Fruit fly (Drosophila melanogaster): ENCODE data around the gene DIP-epsilon.
A peak's percentile ranks its signal among the peaks of the same experiment; 100 is the strongest.

Gene DIP-epsilon

dm6 chr2L:6411089-6411757 is at the start of gene DIP-epsilon:
DIP-epsilon (minus strand) TSS chr2L:6411326.
- no peak for TF ChIP-seq CG14655 (GFP tag; optimal IDR thresholded peaks at IDR 0.05)
- TF ChIP-seq CG4496 (GFP tag; IDR thresholded peaks at IDR 0.05), result peak; percentile 27; the same call in 1 of the 3 replicates

dm6 chr2L:6457583-6457982 is 46.5 kb upstream of the DIP-epsilon start:
- TF ChIP-seq CG17806 (tag; optimal IDR thresholded peaks at IDR 0.05) (no peak), CG9948 (tag; optimal IDR thresholded peaks at IDR 0.05) (no peak), CG8159 (tag; optimal IDR thresholded peaks at IDR 0.05) (no peak), Pif1A (GFP tag; optimal IDR thresholded peaks at IDR 0.05) (no peak), CG12605 (GFP tag; IDR thresholded peaks at IDR 0.05) (no peak), rn (GFP tag; IDR thresholded peaks at IDR 0.05) (no peak), CG32121 (GFP tag; IDR thresholded peaks at IDR 0.05) (no peak), CG13204 (GFP tag; optimal IDR thresholded peaks at IDR 0.05) (no peak), Pif1B (GFP tag; optimal IDR thresholded peaks at IDR 0.05) (no peak), CG10348 (GFP tag; IDR thresholded peaks at IDR 0.05) (no peak), D1 (tag; optimal IDR thresholded peaks at IDR 0.05) (no peak), EcR (GFP tag; optimal IDR thresholded peaks at IDR 0.05) (no peak), gl (tag; optimal IDR thresholded peaks at IDR 0.05) (no peak), CG14655 (GFP tag; optimal IDR thresholded peaks at IDR 0.05) (no peak), CG4496 (GFP tag; IDR thresholded peaks at IDR 0.05) (no peak), Ets98B (GFP tag; IDR thresholded peaks at IDR 0.05) (no peak), CG15710 (tag; optimal IDR thresholded peaks at IDR 0.05) (no peak), Snoo (tag; optimal IDR thresholded peaks at IDR 0.05) (no peak)

dm6 chr2L:6455955-6456599 is 45.0 kb upstream of the DIP-epsilon start, which contains the start of gene frj:
frj (plus strand) TSS chr2L:6456052.
- peak; percentile 42 for TF ChIP-seq CG15710 (tag; optimal IDR thresholded peaks at IDR 0.05)
- no peak for TF ChIP-seq D1 (tag; optimal IDR thresholded peaks at IDR 0.05)
- peak; percentile 50; the same call in 1 of the 3 replicates for TF ChIP-seq fd96Ca (GFP tag; IDR thresholded peaks at IDR 0.05)
- TF ChIP-seq gl (tag; optimal IDR thresholded peaks at IDR 0.05), result no peak
- peak; percentile 52 for TF ChIP-seq CG8159 (tag; optimal IDR thresholded peaks at IDR 0.05)
- TF ChIP-seq CG4496 (GFP tag; IDR thresholded peaks at IDR 0.05), result peak; percentile 78
- peak; percentile 53; the same call in 1 of the 2 replicates for TF ChIP-seq Ets98B (GFP tag; IDR thresholded peaks at IDR 0.05)
- peak; percentile 56; the same call in 1 of the 2 replicates for TF ChIP-seq CG32121 (GFP tag; IDR thresholded peaks at IDR 0.05)
- TF ChIP-seq CG8301 (tag; optimal IDR thresholded peaks at IDR 0.05), result peak; percentile 25
- TF ChIP-seq CG17806 (tag; optimal IDR thresholded peaks at IDR 0.05), result peak; percentile 47
- TF ChIP-seq CG14655 (GFP tag; optimal IDR thresholded peaks at IDR 0.05), result no peak
- TF ChIP-seq Pif1A (GFP tag; optimal IDR thresholded peaks at IDR 0.05), result peak; percentile 3
- peak; percentile 17 for TF ChIP-seq CG9948 (tag; optimal IDR thresholded peaks at IDR 0.05)
- TF ChIP-seq CG12605 (GFP tag; IDR thresholded peaks at IDR 0.05), result no peak
- no peak for TF ChIP-seq CG13204 (GFP tag; optimal IDR thresholded peaks at IDR 0.05)
- TF ChIP-seq CG34367 (tag; optimal IDR thresholded peaks at IDR 0.05), result peak; percentile 32

- TF ChIP-seq gl (tag; optimal IDR thresholded peaks at IDR 0.05), result no peak
- no peak for TF ChIP-seq CG8301 (tag; optimal IDR thresholded peaks at IDR 0.05)
- no peak for TF ChIP-seq CG4496 (GFP tag; IDR thresholded peaks at IDR 0.05)
- no peak for TF ChIP-seq CG14655 (GFP tag; optimal IDR thresholded peaks at IDR 0.05)
- TF ChIP-seq D1 (tag; optimal IDR thresholded peaks at IDR 0.05), result no peak
- TF ChIP-seq CG13204 (GFP tag; optimal IDR thresholded peaks at IDR 0.05), result peak; percentile 21
- peak; percentile 20 for TF ChIP-seq Pif1A (GFP tag; optimal IDR thresholded peaks at IDR 0.05)
- peak; percentile 6 for TF ChIP-seq Pif1B (GFP tag; optimal IDR thresholded peaks at IDR 0.05)
- TF ChIP-seq rn (GFP tag; IDR thresholded peaks at IDR 0.05), result no peak
- TF ChIP-seq EcR (GFP tag; optimal IDR thresholded peaks at IDR 0.05), result peak; percentile 48
- TF ChIP-seq CG17806 (tag; optimal IDR thresholded peaks at IDR 0.05), result no peak
- no peak for TF ChIP-seq CG10348 (GFP tag; IDR thresholded peaks at IDR 0.05)
- TF ChIP-seq CG8159 (tag; optimal IDR thresholded peaks at IDR 0.05), result no peak
- TF ChIP-seq Snoo (tag; optimal IDR thresholded peaks at IDR 0.05), result no peak
- TF ChIP-seq CG9948 (tag; optimal IDR thresholded peaks at IDR 0.05), result no peak
- TF ChIP-seq CG32121 (GFP tag; IDR thresholded peaks at IDR 0.05), result peak; percentile 16; the same call in 1 of the 2 replicates
- peak; percentile 25; the same call in 1 of the 2 replicates for TF ChIP-seq Ets98B (GFP tag; IDR thresholded peaks at IDR 0.05)
- TF ChIP-seq CG15710 (tag; optimal IDR thresholded peaks at IDR 0.05), result no peak
Measured at dm6 chr2L:6455032-6455954, 44.2 kb upstream of the DIP-epsilon start, which contains the start of gene retm. retm (minus strand) TSS chr2L:6455929.

dm6 chr2L:6449753-6450152 is 38.6 kb upstream of the DIP-epsilon start:
- TF ChIP-seq Pif1A (GFP tag; optimal IDR thresholded peaks at IDR 0.05) (no peak), EcR (GFP tag; optimal IDR thresholded peaks at IDR 0.05) (peak; percentile 80), CG8159 (tag; optimal IDR thresholded peaks at IDR 0.05) (no peak), CG17806 (tag; optimal IDR thresholded peaks at IDR 0.05) (no peak), CG12605 (GFP tag; IDR thresholded peaks at IDR 0.05) (no peak), D1 (tag; optimal IDR thresholded peaks at IDR 0.05) (no peak)

All from whole organism, pupa.